Worm (Caenorhabditis elegans): Measurements from ENCODE around the gene ebp-3.
"Not testable (repeated sequence)": the region's sequence is repeated elsewhere in the genome, so short reads cannot be mapped to it uniquely, and the experiment has no call there.

The ebp-3 gene

ce11 chrV:18055297-18056019 lies at the start of gene ebp-3, which contains the start of gene Y59A8B.25:
ebp-3 (plus strand) TSS chrV:18055969.
Y59A8B.25 (minus strand) TSS chrV:18055397.
- TF ChIP-seq hnd-1 (tag; optimal IDR thresholded peaks at IDR 0.05); ets-7 (tag; optimal IDR thresholded peaks at IDR 0.05); sea-1 (GFP tag; conservative IDR thresholded peaks at IDR 0.05): not testable (repeated sequence)

ce11 chrV:18006930-18007329 lies 48.8 kb upstream of the ebp-3 start, which contains the start of gene Y59A8B.19:
Y59A8B.19 (plus strand) TSS chrV:18007230.
- not testable (repeated sequence) for TF ChIP-seq ceh-13 (GFP tag; optimal IDR thresholded peaks at IDR 0.05); tra-4 (tag; optimal IDR thresholded peaks at IDR 0.05); tbx-37 (GFP tag; conservative IDR thresholded peaks at IDR 0.05)

ce11 chrV:18008680-18009079 lies 47.1 kb upstream of the ebp-3 start:
- TF ChIP-seq B0310.2 (tag; optimal IDR thresholded peaks at IDR 0.05) (no peak), hnd-1 (tag; optimal IDR thresholded peaks at IDR 0.05) (no peak), tbx-11 (GFP tag; IDR thresholded peaks at IDR 0.05) (no peak), ceh-36 (tag; optimal IDR thresholded peaks at IDR 0.05) (no peak), tbx-37 (GFP tag; conservative IDR thresholded peaks at IDR 0.05) (no peak), flt-1 (GFP tag; IDR thresholded peaks at IDR 0.05) (no peak), hmbx-1 (tag; optimal IDR thresholded peaks at IDR 0.05) (no peak), F13C5.2 (tag; optimal IDR thresholded peaks at IDR 0.05) (no peak), scrt-1 (GFP tag; IDR thresholded peaks at IDR 0.05) (no peak), ets-7 (tag; optimal IDR thresholded peaks at IDR 0.05) (no peak), pes-1 (GFP tag; IDR thresholded peaks at IDR 0.05) (no peak), sea-1 (GFP tag; conservative IDR thresholded peaks at IDR 0.05) (no peak), tra-4 (tag; optimal IDR thresholded peaks at IDR 0.05) (no peak), hmg-4 (GFP tag; optimal IDR thresholded peaks at IDR 0.05) (no peak), ama-1 (optimal IDR thresholded peaks at IDR 0.05) (no peak)

DNA sequence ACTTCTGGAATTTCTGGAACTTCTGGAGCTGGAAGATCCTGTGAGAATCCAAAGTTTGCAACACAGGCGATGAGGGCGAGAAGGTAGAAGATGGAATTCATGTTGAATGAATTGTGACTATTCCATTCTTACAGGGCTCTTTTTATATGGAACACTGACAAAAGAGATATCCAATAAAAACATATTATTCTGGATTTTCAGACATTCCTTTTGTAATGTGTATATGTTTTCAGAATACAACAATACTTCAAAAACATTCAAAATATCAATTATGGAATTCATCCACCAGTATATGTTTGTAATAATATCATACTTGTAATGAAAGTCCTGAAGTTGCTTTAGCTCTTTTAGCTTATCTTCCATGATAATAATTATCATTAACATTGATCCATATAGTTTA lies 45.0 kb upstream of the ebp-3 start, which contains the start of gene Y59A8B.26:
Gene Y59A8B.26 (minus strand): TSS at position 101 of the 400 bp plus-strand sequence.
- not testable (repeated sequence) for TF ChIP-seq B0310.2 (tag; optimal IDR thresholded peaks at IDR 0.05); ets-7 (tag; optimal IDR thresholded peaks at IDR 0.05); scrt-1 (GFP tag; IDR thresholded peaks at IDR 0.05)

DNA sequence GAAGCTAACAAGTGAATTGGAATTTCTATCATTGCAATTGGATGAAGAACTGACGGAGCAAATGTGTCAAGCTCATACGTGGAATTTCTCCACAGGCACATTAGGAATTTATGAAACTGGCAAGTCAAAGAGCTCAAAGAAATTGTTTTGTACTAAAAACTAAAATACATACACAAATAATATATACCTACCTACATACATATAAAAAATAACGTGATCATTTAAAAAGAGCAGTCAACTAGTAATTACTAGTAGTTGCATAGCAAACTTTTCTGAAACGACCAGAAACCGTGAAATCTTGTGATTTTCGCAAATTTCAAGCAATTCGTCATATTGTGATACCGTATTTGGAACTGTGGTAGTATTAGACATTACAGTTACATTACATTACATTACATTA lies 41.7 kb upstream of the ebp-3 start, which contains the start of gene srh-133:
Gene srh-133 (minus strand): TSS at position 101 of the 400 bp plus-strand sequence.
- TF ChIP-seq ets-7 (tag; optimal IDR thresholded peaks at IDR 0.05) (no peak), sea-1 (GFP tag; conservative IDR thresholded peaks at IDR 0.05) (no peak), pes-1 (GFP tag; IDR thresholded peaks at IDR 0.05) (no peak), hnd-1 (tag; optimal IDR thresholded peaks at IDR 0.05) (no peak), hmg-4 (GFP tag; optimal IDR thresholded peaks at IDR 0.05) (no peak), scrt-1 (GFP tag; IDR thresholded peaks at IDR 0.05) (no peak), tbx-11 (GFP tag; IDR thresholded peaks at IDR 0.05) (no peak), flt-1 (GFP tag; IDR thresholded peaks at IDR 0.05) (no peak), ceh-13 (GFP tag; optimal IDR thresholded peaks at IDR 0.05) (no peak), ama-1 (optimal IDR thresholded peaks at IDR 0.05) (no peak), tra-4 (tag; optimal IDR thresholded peaks at IDR 0.05) (no peak), tbx-37 (GFP tag; conservative IDR thresholded peaks at IDR 0.05) (no peak), hmbx-1 (tag; optimal IDR thresholded peaks at IDR 0.05) (no peak), B0310.2 (tag; optimal IDR thresholded peaks at IDR 0.05) (no peak), aly-1 (tag; optimal IDR thresholded peaks at IDR 0.05) (no peak), ceh-36 (tag; optimal IDR thresholded peaks at IDR 0.05) (no peak), F13C5.2 (tag; optimal IDR thresholded peaks at IDR 0.05) (no peak)

ce11 chrV:18017226-18017625 lies 38.5 kb upstream of the ebp-3 start, which contains the start of gene srh-134:
srh-134 (minus strand) TSS chrV:18017326.
- TF ChIP-seq ama-1 (optimal IDR thresholded peaks at IDR 0.05), result no peak
- no peak for TF ChIP-seq aly-1 (tag; optimal IDR thresholded peaks at IDR 0.05)
- no peak for TF ChIP-seq scrt-1 (GFP tag; IDR thresholded peaks at IDR 0.05)
- no peak for TF ChIP-seq ets-7 (tag; optimal IDR thresholded peaks at IDR 0.05)
- TF ChIP-seq tbx-37 (GFP tag; conservative IDR thresholded peaks at IDR 0.05), result no peak
- no peak for TF ChIP-seq ceh-13 (GFP tag; optimal IDR thresholded peaks at IDR 0.05)
- no peak for TF ChIP-seq tra-4 (tag; optimal IDR thresholded peaks at IDR 0.05)
- TF ChIP-seq hmbx-1 (tag; optimal IDR thresholded peaks at IDR 0.05), result no peak
- TF ChIP-seq tbx-11 (GFP tag; IDR thresholded peaks at IDR 0.05), result no peak
- no peak for TF ChIP-seq ceh-36 (tag; optimal IDR thresholded peaks at IDR 0.05)

DNA sequence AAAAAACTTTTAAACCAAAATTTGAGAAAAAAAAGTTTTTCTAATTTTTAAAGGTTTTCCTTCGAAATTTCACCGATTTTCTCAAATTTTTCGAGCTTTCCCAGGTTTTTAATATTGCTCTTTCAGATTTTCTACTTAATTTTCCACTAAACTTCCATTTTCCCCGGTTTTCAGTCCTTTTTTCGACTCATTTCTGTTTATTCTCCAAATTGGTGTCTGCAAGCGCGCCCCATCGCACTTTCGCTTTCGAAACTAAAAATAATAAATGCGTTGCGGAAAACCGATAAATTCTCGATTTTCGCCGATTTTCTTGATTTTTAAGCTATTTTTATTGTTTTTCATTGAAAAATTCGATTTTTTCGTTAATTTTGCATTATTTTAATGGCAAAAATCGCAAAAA lies 34.3 kb upstream of the ebp-3 start:
- TF ChIP-seq hnd-1 (tag; optimal IDR thresholded peaks at IDR 0.05) (no peak), ets-7 (tag; optimal IDR thresholded peaks at IDR 0.05) (no peak), hmbx-1 (tag; optimal IDR thresholded peaks at IDR 0.05) (no peak), aly-1 (tag; optimal IDR thresholded peaks at IDR 0.05) (no peak)

DNA sequence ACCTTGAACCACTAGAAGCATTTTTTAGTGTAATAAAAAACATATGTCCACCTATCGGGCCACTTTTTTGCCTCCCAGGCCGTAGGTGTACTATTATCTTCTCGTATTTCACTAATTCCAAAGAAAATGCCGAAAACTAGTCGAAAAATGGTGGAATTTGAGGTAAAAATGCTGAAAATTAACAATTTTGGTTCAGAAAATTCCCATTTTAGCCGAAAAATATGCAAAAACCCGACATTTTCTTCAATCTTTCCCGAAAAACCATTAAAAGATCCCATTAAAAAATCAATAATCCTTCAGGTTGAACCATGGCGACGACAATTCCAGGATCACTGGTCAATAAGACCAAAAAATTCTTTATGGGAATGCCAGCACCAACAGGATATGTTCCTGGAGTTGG lies 33.6 kb upstream of the ebp-3 start, which contains the start of gene prp-6:
Gene prp-6 (plus strand): TSS at position 301 of the 400 bp plus-strand sequence.
- TF ChIP-seq hmbx-1 (tag; optimal IDR thresholded peaks at IDR 0.05) (no peak), aly-1 (tag; optimal IDR thresholded peaks at IDR 0.05) (no peak), pes-1 (GFP tag; IDR thresholded peaks at IDR 0.05) (no peak), flt-1 (GFP tag; IDR thresholded peaks at IDR 0.05) (no peak), tra-4 (tag; optimal IDR thresholded peaks at IDR 0.05) (no peak), scrt-1 (GFP tag; IDR thresholded peaks at IDR 0.05) (no peak), hnd-1 (tag; optimal IDR thresholded peaks at IDR 0.05) (no peak), ceh-13 (GFP tag; optimal IDR thresholded peaks at IDR 0.05) (no peak), B0310.2 (tag; optimal IDR thresholded peaks at IDR 0.05) (no peak), tbx-37 (GFP tag; conservative IDR thresholded peaks at IDR 0.05) (no peak), hmg-4 (GFP tag; optimal IDR thresholded peaks at IDR 0.05) (no peak), sea-1 (GFP tag; conservative IDR thresholded peaks at IDR 0.05) (no peak), ceh-36 (tag; optimal IDR thresholded peaks at IDR 0.05) (no peak), ets-7 (tag; optimal IDR thresholded peaks at IDR 0.05) (no peak)
